Fruit fly (Drosophila melanogaster): ENCODE results near the gene CG3308.

CG3308 gene

dm6 chr3R:21296038-21296727, 22.6 kb upstream of the CG3308 start (continued):
- TF ChIP-seq CG17359 (tag; optimal IDR thresholded peaks at IDR 0.05) (peak; percentile 57), Ptx1 (GFP tag; IDR thresholded peaks at IDR 0.05) (no peak), hbn (GFP tag; IDR thresholded peaks at IDR 0.05; ENCODE audit: partially characterized antibody) (no peak), ems (GFP tag; optimal IDR thresholded peaks at IDR 0.05) (peak; percentile 78), CG8765 (GFP tag; IDR thresholded peaks at IDR 0.05) (no peak), ara (GFP tag; IDR thresholded peaks at IDR 0.05) (no peak), cato (GFP tag; optimal IDR thresholded peaks at IDR 0.05; ENCODE audit: borderline replicate concordance) (peak; percentile 78), CG17829 (tag; optimal IDR thresholded peaks at IDR 0.05) (peak; percentile 87), MTF-1 (GFP tag; optimal IDR thresholded peaks at IDR 0.05; ENCODE audit: borderline replicate concordance) (peak; percentile 60), prd (optimal IDR thresholded peaks at IDR 0.05) (no peak), prd (GFP tag; IDR thresholded peaks at IDR 0.05) (no peak), CG4854 (GFP tag; optimal IDR thresholded peaks at IDR 0.05) (peak; percentile 54), CG4404 (GFP tag; IDR thresholded peaks at IDR 0.05) (no peak), CG13424 (tag; optimal IDR thresholded peaks at IDR 0.05) (peak; percentile 91), CG10147 (GFP tag; optimal IDR thresholded peaks at IDR 0.05) (peak; percentile 93), CG15601 (tag; optimal IDR thresholded peaks at IDR 0.05) (peak; percentile 81), CG8388 (GFP tag; optimal IDR thresholded peaks at IDR 0.05) (peak; percentile 49), Pdp1 (GFP tag; optimal IDR thresholded peaks at IDR 0.05) (peak; percentile 33 to 68), CG11696 (GFP tag; IDR thresholded peaks at IDR 0.05) (no peak), Xbp1 (GFP tag; optimal IDR thresholded peaks at IDR 0.05) (peak; percentile 83), ab (GFP tag; optimal IDR thresholded peaks at IDR 0.05) (no peak), wdn (GFP tag; IDR thresholded peaks at IDR 0.05) (no peak), CG32532 (GFP tag; IDR thresholded peaks at IDR 0.05) (no peak), CG14710 (tag; optimal IDR thresholded peaks at IDR 0.05) (peak; percentile 84), CG33213 (GFP tag; optimal IDR thresholded peaks at IDR 0.05) (peak; percentile 25), CG2678 (tag; optimal IDR thresholded peaks at IDR 0.05) (peak; percentile 96), az2 (GFP tag; optimal IDR thresholded peaks at IDR 0.05) (peak; percentile 80), CG2120 (GFP tag; optimal IDR thresholded peaks at IDR 0.05) (peak; percentile 93), CG12942 (GFP tag; optimal IDR thresholded peaks at IDR 0.05) (peak; percentile 84), caup (GFP tag; optimal IDR thresholded peaks at IDR 0.05; ENCODE audit: severe bottlenecking) (peak; percentile 76), Atf6 (GFP tag; IDR thresholded peaks at IDR 0.05) (no peak), CG13287 (GFP tag; IDR thresholded peaks at IDR 0.05; ENCODE audit: partially characterized antibody) (no peak), slbo (GFP tag; IDR thresholded peaks at IDR 0.05) (no peak), scrt (GFP tag; optimal IDR thresholded peaks at IDR 0.05) (peak; percentile 90), psq (GFP tag; optimal IDR thresholded peaks at IDR 0.05) (peak; percentile 61), ttk (GFP tag; IDR thresholded peaks at IDR 0.05) (no peak), CG10979 (tag; optimal IDR thresholded peaks at IDR 0.05) (peak; percentile 85), lmd (GFP tag; IDR thresholded peaks at IDR 0.05) (no peak), Tbp (GFP tag; optimal IDR thresholded peaks at IDR 0.05) (peak; percentile 89), chinmo (GFP tag; IDR thresholded peaks at IDR 0.05; ENCODE audit: partially characterized antibody) (no peak), HHEX (GFP tag; optimal IDR thresholded peaks at IDR 0.05) (peak; percentile 80), ash1 (GFP tag; optimal IDR thresholded peaks at IDR 0.05) (no peak), CG6654 (GFP tag; optimal IDR thresholded peaks at IDR 0.05) (peak; percentile 65), GATAe (GFP tag; conservative IDR thresholded peaks at IDR 0.05) (no peak), CG4617 (GFP tag; optimal IDR thresholded peaks at IDR 0.05; ENCODE audit: borderline replicate concordance) (peak; percentile 28), Deaf1 (tag; optimal IDR thresholded peaks at IDR 0.05) (peak; percentile 93), tll (GFP tag; optimal IDR thresholded peaks at IDR 0.05) (no peak), CG12155 (GFP tag; optimal IDR thresholded peaks at IDR 0.05) (peak; percentile 86), Dbx (GFP tag; IDR thresholded peaks at IDR 0.05) (no peak)
